Worm (Caenorhabditis elegans) whole organism, mixed stage, embryonic: Measurements from ENCODE around the gene cht-5.

Experiments
- M03D4.4 ChIP-seq: sonication (generic microtip); optimal IDR thresholded peaks from 2 replicates; lab custom pipeline; 2017; ENCODE audit warnings: mild to moderate bottlenecking, missing genetic modification characterization, missing compliant biosample characterization
- bed-3 ChIP-seq: fragments of 200-800 bp; sonication (Bioruptor generic); optimal IDR thresholded peaks from 3 replicates; lab custom pipeline; 2018; ENCODE audit warnings: mild to moderate bottlenecking, missing genetic modification characterization, moderate library complexity, missing compliant biosample characterization
- blmp-1 ChIP-seq: fragments of 150-350 bp; optimal IDR thresholded peaks from 2 replicates; lab custom pipeline; 2014; ENCODE audit warnings: missing biosample characterization, missing genetic modification characterization
- ceh-39 ChIP-seq: fragments of 150-350 bp; optimal IDR thresholded peaks from 2 replicates; lab custom pipeline; 2014; ENCODE audit warnings: missing biosample characterization, missing genetic modification characterization
- ceh-43 ChIP-seq: fragments of 200-800 bp; sonication (Bioruptor generic); optimal IDR thresholded peaks from 2 replicates; lab custom pipeline; 2018; ENCODE audit warnings: mild to moderate bottlenecking, missing genetic modification characterization, moderate library complexity, missing compliant biosample characterization
- ceh-83 ChIP-seq: fragments of 200-800 bp; sonication (Bioruptor generic); optimal IDR thresholded peaks from 2 replicates; lab custom pipeline; 2018; ENCODE audit warnings: mild to moderate bottlenecking, missing genetic modification characterization, missing compliant biosample characterization
- ces-1 ChIP-seq: fragments of 150-350 bp; optimal IDR thresholded peaks from 2 replicates; lab custom pipeline; 2014; ENCODE audit warnings: missing biosample characterization, missing genetic modification reagents, missing genetic modification characterization
- cnd-1 ChIP-seq: fragments of 200-800 bp; sonication (Bioruptor generic); optimal IDR thresholded peaks from 2 replicates; lab custom pipeline; 2018; ENCODE audit warnings: mild to moderate bottlenecking, missing genetic modification characterization, missing compliant biosample characterization
- elt-1 ChIP-seq: sonication (generic microtip); optimal IDR thresholded peaks from 2 replicates; lab custom pipeline; 2017; ENCODE audit warnings: missing genetic modification characterization, mild to moderate bottlenecking, missing compliant biosample characterization, antibody characterized with exemption, moderate library complexity, borderline replicate concordance; ENCODE audit not compliant: insufficient read depth
- elt-3 ChIP-seq: fragments of 150-350 bp; optimal IDR thresholded peaks from 2 replicates; lab custom pipeline; 2014; ENCODE audit warnings: missing biosample characterization, missing genetic modification characterization
- ham-2 ChIP-seq: fragments of 200-800 bp; sonication (Bioruptor generic); optimal IDR thresholded peaks from 2 replicates; lab custom pipeline; 2018; ENCODE audit warnings: mild to moderate bottlenecking, missing genetic modification characterization, missing compliant biosample characterization
- hlh-1 ChIP-seq: fragments of 150-350 bp; optimal IDR thresholded peaks from 2 replicates; lab custom pipeline; 2014; ENCODE audit warnings: missing biosample characterization, missing genetic modification reagents, missing genetic modification characterization
- lin-13 ChIP-seq: fragments of 150-350 bp; optimal IDR thresholded peaks from 2 replicates; lab custom pipeline; 2014; ENCODE audit warnings: missing biosample characterization, missing genetic modification characterization
- lin-32 ChIP-seq: fragments of 200-800 bp; sonication (Bioruptor generic); optimal IDR thresholded peaks from 2 replicates; lab custom pipeline; 2018; ENCODE audit warnings: mild to moderate bottlenecking, missing genetic modification characterization, missing compliant biosample characterization
- lsy-2 ChIP-seq: fragments of 150-350 bp; optimal IDR thresholded peaks from 2 replicates; lab custom pipeline; 2014; ENCODE audit warnings: missing biosample characterization, missing genetic modification characterization
- mab-5 ChIP-seq: fragments of 150-350 bp; optimal IDR thresholded peaks from 2 replicates; lab custom pipeline; 2014; ENCODE audit warnings: missing biosample characterization, missing genetic modification characterization
- mep-1 ChIP-seq: fragments of 150-350 bp; optimal IDR thresholded peaks from 2 replicates; lab custom pipeline; 2017; ENCODE audit warnings: missing biosample characterization, missing genetic modification reagents, missing genetic modification characterization, inconsistent platforms
- mls-2 ChIP-seq: sonication (generic microtip); optimal IDR thresholded peaks from 2 replicates; lab custom pipeline; 2016; ENCODE audit warnings: mild to moderate bottlenecking, missing genetic modification characterization, moderate library complexity, missing compliant biosample characterization
- nhr-12 ChIP-seq: fragments of 150-350 bp; optimal IDR thresholded peaks from 2 replicates; lab custom pipeline; 2014; ENCODE audit warnings: missing biosample characterization, missing genetic modification characterization
- nhr-2 ChIP-seq: fragments of 150-350 bp; optimal IDR thresholded peaks from 2 replicates; lab custom pipeline; 2014; ENCODE audit warnings: missing biosample characterization, missing genetic modification characterization
- nhr-237 ChIP-seq: fragments of 150-350 bp; optimal IDR thresholded peaks from 2 replicates; lab custom pipeline; 2014; ENCODE audit warnings: missing biosample characterization, missing genetic modification characterization
- nhr-28 ChIP-seq: fragments of 150-350 bp; optimal IDR thresholded peaks from 2 replicates; lab custom pipeline; 2014; ENCODE audit warnings: missing biosample characterization, missing genetic modification characterization
- nhr-76 ChIP-seq: sonication (generic microtip); optimal IDR thresholded peaks from 2 replicates; lab custom pipeline; 2017; ENCODE audit warnings: missing biosample characterization, missing genetic modification characterization
- pha-4 ChIP-seq: fragments of 150-350 bp; optimal IDR thresholded peaks from 2 replicates; lab custom pipeline; 2018; ENCODE audit warnings: missing biosample characterization, missing genetic modification reagents, missing genetic modification characterization
- snpc-4 ChIP-seq: fragments of 150-350 bp; optimal IDR thresholded peaks from 2 replicates; lab custom pipeline; 2014; ENCODE audit warnings: missing biosample characterization, missing genetic modification characterization
- sptf-1 ChIP-seq: sonication (generic microtip); optimal IDR thresholded peaks from 2 replicates; lab custom pipeline; 2017; ENCODE audit warnings: mild to moderate bottlenecking, missing genetic modification characterization, moderate library complexity, missing compliant biosample characterization
- unc-120 ChIP-seq: sonication (generic microtip); optimal IDR thresholded peaks from 2 replicates; lab custom pipeline; 2017; ENCODE audit warnings: missing genetic modification characterization, missing compliant biosample characterization; ENCODE audit not compliant: poor library complexity, severe bottlenecking
- unc-39 ChIP-seq: fragments of 150-350 bp; optimal IDR thresholded peaks from 2 replicates; lab custom pipeline; 2014; ENCODE audit warnings: missing biosample characterization, missing genetic modification characterization
- unc-62 ChIP-seq: fragments of 150-350 bp; optimal IDR thresholded peaks from 2 replicates; lab custom pipeline; 2014; ENCODE audit warnings: missing biosample characterization, missing genetic modification reagents, missing genetic modification characterization
- zip-8 ChIP-seq: fragments of 150-350 bp; optimal IDR thresholded peaks from 2 replicates; lab custom pipeline; 2014; ENCODE audit warnings: missing biosample characterization, missing genetic modification characterization
- ztf-11 ChIP-seq: fragments of 150-350 bp; optimal IDR thresholded peaks from 2 replicates; lab custom pipeline; 2014; ENCODE audit warnings: missing biosample characterization, missing genetic modification characterization

Gene cht-5

DNA sequence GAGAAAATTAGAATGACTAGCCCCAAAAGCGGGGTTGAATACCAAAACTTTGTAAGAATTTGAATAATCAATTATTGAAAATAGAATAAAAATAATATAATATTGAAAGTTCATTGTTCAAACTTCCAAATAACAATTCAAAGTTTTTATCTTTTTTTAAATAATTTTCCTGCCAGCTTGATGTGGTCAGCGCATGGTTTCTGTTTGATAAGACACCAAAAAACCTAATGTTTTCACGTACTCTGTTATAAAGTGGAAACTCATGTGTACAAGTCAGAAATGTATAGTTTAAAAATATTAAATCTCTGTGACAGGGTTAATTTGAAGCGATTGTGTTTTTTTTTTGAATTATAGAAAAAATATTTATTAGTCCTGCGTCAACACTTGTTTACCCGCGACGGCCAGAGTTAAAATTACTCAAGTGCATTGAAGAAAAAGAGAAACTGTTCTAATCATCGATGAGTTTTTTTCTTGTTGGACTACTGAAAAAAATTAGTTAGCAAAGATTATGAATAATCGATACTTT lies 9.6 kb upstream of the cht-5 start, which contains the start of gene ugt-17:
Gene ugt-17, minus strand, starts transcription at position 180 of the 526 bp plus-strand sequence.
- TF ChIP-seq mls-2 (tag; lab: Kevin White, UChicago) (no peak), nhr-12 (tag; lab: Kevin White, UChicago) (no peak), M03D4.4 (tag; lab: Kevin White, UChicago) (no peak), snpc-4 (no peak), nhr-28 (no peak), mab-5 (tag; lab: Kevin White, UChicago) (no peak), nhr-76 (no peak), ceh-39 (tag; lab: Kevin White, UChicago) (no peak), hlh-1 (no peak), ceh-83 (GFP tag; lab: Kevin White, UChicago) (no peak), lsy-2 (no peak), ztf-11 (tag; lab: Kevin White, UChicago) (no peak), mep-1 (tag; lab: Kevin White, UChicago) (no peak), cnd-1 (tag; lab: Kevin White, UChicago) (no peak), pha-4 (tag; lab: Kevin White, UChicago) (no peak), ham-2 (GFP tag; lab: Kevin White, UChicago) (no peak), lin-32 (no peak)

ce11 chrV:10105412-10105811 lies 9.0 kb upstream of the cht-5 start, which contains the start of gene C08B6.2:
Gene C08B6.2 (plus strand): TSS chrV:10105712.
- TF ChIP-seq nhr-2 (tag; lab: Kevin White, UChicago): no peak
- TF ChIP-seq zip-8: no peak
- no peak for TF ChIP-seq nhr-28
- no peak for TF ChIP-seq ces-1 (GFP tag; lab: Kevin White, UChicago)
- TF ChIP-seq ham-2 (GFP tag; lab: Kevin White, UChicago): no peak
- TF ChIP-seq lin-13 (tag; lab: Kevin White, UChicago): no peak
- no peak for TF ChIP-seq hlh-1
- TF ChIP-seq ceh-43 (GFP tag; lab: Kevin White, UChicago): no peak
- TF ChIP-seq elt-3 (tag; lab: Kevin White, UChicago): no peak
- TF ChIP-seq nhr-237: no peak
- no peak for TF ChIP-seq cnd-1 (tag; lab: Kevin White, UChicago)
- TF ChIP-seq sptf-1 (tag; lab: Kevin White, UChicago): no peak
- no peak for TF ChIP-seq elt-1
- no peak for TF ChIP-seq bed-3 (GFP tag; lab: Kevin White, UChicago)
- no peak for TF ChIP-seq mls-2 (tag; lab: Kevin White, UChicago)
- TF ChIP-seq unc-62 (GFP tag; lab: Kevin White, UChicago): no peak
- TF ChIP-seq mep-1 (tag; lab: Kevin White, UChicago): no peak
- TF ChIP-seq unc-39 (tag; lab: Kevin White, UChicago): no peak
- TF ChIP-seq snpc-4: no peak
- no peak for TF ChIP-seq M03D4.4 (tag; lab: Kevin White, UChicago)

DNA sequence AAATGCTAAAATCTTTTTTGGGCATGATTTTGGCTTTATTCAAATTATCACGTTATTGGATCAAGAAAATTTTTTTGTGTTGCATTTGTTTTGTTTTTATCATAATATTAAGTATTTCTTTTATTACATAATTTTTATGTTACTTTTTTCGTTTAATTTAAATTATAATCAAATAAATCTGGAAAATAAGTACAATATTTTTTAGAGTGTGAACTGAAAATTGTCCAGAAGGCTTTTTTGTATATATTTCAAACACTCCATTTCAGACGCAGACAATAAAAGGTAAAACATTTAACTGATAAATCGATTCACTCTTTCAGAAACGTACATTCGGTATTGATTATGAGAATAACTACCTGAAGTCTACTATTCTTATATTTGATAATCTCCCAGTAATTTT lies 7.1 kb upstream of the cht-5 start, which contains the start of gene C08B6.11:
Gene C08B6.11, plus strand, starts transcription at position 301 of the 400 bp plus-strand sequence.
- TF ChIP-seq unc-62 (GFP tag; lab: Kevin White, UChicago): no peak

ce11 chrV:10111129-10111528 lies 3.3 kb upstream of the cht-5 start:
- no peak for TF ChIP-seq elt-1
- TF ChIP-seq hlh-1: no peak
- no peak for TF ChIP-seq ces-1 (GFP tag; lab: Kevin White, UChicago)

DNA sequence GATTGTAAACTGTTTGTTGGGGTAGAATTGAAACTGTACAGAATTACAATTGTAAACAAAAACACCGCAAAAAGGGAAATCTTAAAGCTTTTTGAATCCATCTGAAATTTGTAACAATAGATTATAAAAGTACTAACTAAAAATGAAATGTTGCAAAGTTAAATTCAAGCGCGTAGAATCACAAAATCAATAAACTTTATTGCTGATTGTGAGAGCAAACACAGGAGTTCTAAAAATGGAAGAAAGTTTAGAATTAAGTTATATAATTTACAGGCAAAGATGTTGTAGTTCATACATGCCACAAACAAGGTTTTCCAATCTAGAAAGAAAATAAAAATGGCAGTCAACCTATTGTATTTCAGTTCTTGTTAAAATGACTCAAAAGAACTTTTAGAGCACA lies 2.2 kb upstream of the cht-5 start, which contains the start of gene C08B6.3:
Gene C08B6.3, minus strand, starts transcription at position 101 of the 400 bp plus-strand sequence.
- TF ChIP-seq ham-2 (GFP tag; lab: Kevin White, UChicago) (no peak), unc-39 (tag; lab: Kevin White, UChicago) (no peak), unc-120 (tag; lab: Kevin White, UChicago) (no peak), ces-1 (GFP tag; lab: Kevin White, UChicago) (no peak), blmp-1 (tag; lab: Kevin White, UChicago) (no peak), lin-13 (tag; lab: Kevin White, UChicago) (no peak)
